Worm (Caenorhabditis elegans): ENCODE results near the gene Y37A1A.3.

- no peak for TF ChIP-seq nfya-1 (tag; optimal IDR thresholded peaks at IDR 0.05)
- no peak for TF ChIP-seq T23F11.4 (GFP tag; optimal IDR thresholded peaks at IDR 0.05)
- no peak for TF ChIP-seq lin-11 (tag; optimal IDR thresholded peaks at IDR 0.05)
- TF ChIP-seq ama-1 (optimal IDR thresholded peaks at IDR 0.05) = no peak
- no peak for TF ChIP-seq ceh-24 (tag; optimal IDR thresholded peaks at IDR 0.05)
Observed at ce11 chrIV:13902774-13903173, at the start of gene Y37A1A.3.

Measured in whole organism, late embryonic.